Worm (Caenorhabditis elegans): ENCODE measurements around the gene C53A3.1.

- TF ChIP-seq lin-15B (tag; optimal IDR thresholded peaks at IDR 0.05) (no peak), egl-27 (tag; optimal IDR thresholded peaks at IDR 0.05) (no peak), ztf-11 (tag; optimal IDR thresholded peaks at IDR 0.05) (no peak), Y5F2A.4 (GFP tag; optimal IDR thresholded peaks at IDR 0.05) (no peak), mep-1 (tag; optimal IDR thresholded peaks at IDR 0.05) (no peak), fkh-10 (GFP tag; optimal IDR thresholded peaks at IDR 0.05) (no peak), jun-1 (tag; optimal IDR thresholded peaks at IDR 0.05) (no peak), lin-38 (GFP tag; IDR thresholded peaks at IDR 0.05) (no peak), unc-62 (GFP tag; optimal IDR thresholded peaks at IDR 0.05 in 1 of 2) (no peak), unc-62 (tag; optimal IDR thresholded peaks at IDR 0.05) (no peak), fos-1 (tag; optimal IDR thresholded peaks at IDR 0.05) (no peak), pqm-1 (tag; optimal IDR thresholded peaks at IDR 0.05) (no peak), aly-2 (tag; optimal IDR thresholded peaks at IDR 0.05) (no peak)
These were observed 33.6 kb downstream of the C53A3.1 start, which contains the start of gene K09H11.4 for ce11 chrV:5726463-5726862.
